Worm (Caenorhabditis elegans) whole organism, late embryonic: ENCODE results near the gene srsx-8.

Experiments used
- ama-1 ChIP-seq: fragments of 150-350 bp; optimal IDR thresholded peaks from 2 replicates; lab custom pipeline; 2014
- ceh-14 ChIP-seq: sonication (generic microtip); optimal IDR thresholded peaks from 2 replicates; lab custom pipeline; 2016; ENCODE audit warnings: missing genotype, missing genetic modification characterization, missing compliant biosample characterization
- ceh-2 ChIP-seq: sonication (generic microtip); optimal IDR thresholded peaks from 2 replicates; lab custom pipeline; 2016; ENCODE audit warnings: missing genotype, missing genetic modification characterization, missing compliant biosample characterization
- ceh-22 ChIP-seq: sonication (generic microtip); optimal IDR thresholded peaks from 2 replicates; lab custom pipeline; 2017; ENCODE audit warnings: missing biosample characterization, missing genetic modification characterization
- dmd-4 ChIP-seq: sonication (generic microtip); optimal IDR thresholded peaks from 2 replicates; lab custom pipeline; 2016; ENCODE audit warnings: borderline replicate concordance, missing genetic modification characterization, missing compliant biosample characterization
- fkh-6 ChIP-seq: sonication (generic microtip); optimal IDR thresholded peaks from 2 replicates; lab custom pipeline; 2016; ENCODE audit warnings: missing genetic modification characterization, missing compliant biosample characterization
- lin-11 ChIP-seq: fragments of 200-800 bp; sonication (Bioruptor generic); optimal IDR thresholded peaks from 2 replicates; lab custom pipeline; 2018; ENCODE audit warnings: mild to moderate bottlenecking, missing genetic modification characterization, missing compliant biosample characterization
- nhr-11 ChIP-seq: fragments of 150-350 bp; optimal IDR thresholded peaks from 2 replicates; lab custom pipeline; 2014; ENCODE audit warnings: missing biosample characterization, missing genetic modification characterization
- odd-2 ChIP-seq: sonication (generic microtip); optimal IDR thresholded peaks from 2 replicates; lab custom pipeline; 2017; ENCODE audit warnings: antibody characterized with exemption, mild to moderate bottlenecking, missing genetic modification characterization, missing compliant biosample characterization
- pha-4 ChIP-seq: fragments of 150-350 bp; optimal IDR thresholded peaks from 2 replicates; lab custom pipeline; 2018; ENCODE audit warnings: missing biosample characterization, missing genetic modification reagents, missing genetic modification characterization
- pros-1 ChIP-seq: fragments of 150-350 bp; optimal IDR thresholded peaks from 2 replicates; lab custom pipeline; 2014; ENCODE audit warnings: missing biosample characterization, missing genetic modification reagents, missing genetic modification characterization
- rnt-1 ChIP-seq: sonication (generic microtip); optimal IDR thresholded peaks from 2 replicates; lab custom pipeline; 2016; ENCODE audit warnings: missing genetic modification characterization, missing compliant biosample characterization

- no peak for TF ChIP-seq lin-11 (tag; lab: Kevin White, UChicago)
- no peak for TF ChIP-seq ceh-22 (tag; lab: Kevin White, UChicago)
- no peak for TF ChIP-seq nhr-11 (tag; lab: Kevin White, UChicago)
- no peak for TF ChIP-seq dmd-4
- no peak for TF ChIP-seq pros-1 (tag; lab: Kevin White, UChicago)
- TF ChIP-seq pha-4 (tag; lab: Kevin White, UChicago), result no peak
- TF ChIP-seq ama-1, result no peak
- no peak for TF ChIP-seq fkh-6
- no peak for TF ChIP-seq ceh-14 (tag; lab: Kevin White, UChicago)
- no peak for TF ChIP-seq ceh-2 (tag; lab: Kevin White, UChicago)
- no peak for TF ChIP-seq odd-2 (tag; lab: Kevin White, UChicago)
- TF ChIP-seq rnt-1 (tag; lab: Kevin White, UChicago), result no peak
Observed at ce11 chrV:1577092-1577709, 24.3 kb upstream of the srsx-8 start.
